Fruit fly (Drosophila melanogaster) whole organism, prepupa: ENCODE measurements around the gene qjt.

Experiments
- Blimp-1 ChIP-seq: fragments of 200-800 bp; sonication (Bioruptor generic); optimal IDR thresholded peaks from 3 replicates; lab custom pipeline; 2017; ENCODE audit warnings: missing biosample characterization, missing genetic modification characterization, mild to moderate bottlenecking, moderate library complexity, missing genetic modification reagents
- CG10669 ChIP-seq: fragments of 200-800 bp; sonication (Bioruptor generic); optimal IDR thresholded peaks from 3 replicates; lab custom pipeline; 2018; ENCODE audit warnings: missing biosample characterization, mild to moderate bottlenecking, missing genetic modification characterization, moderate library complexity
- CG11294 ChIP-seq: fragments of 200-800 bp; sonication (Bioruptor generic); IDR thresholded peaks from 2 replicates; pipeline ENCODE4 v1.3.6; 2022; ENCODE audit warnings: missing biosample characterization, missing genetic modification characterization
- CG11762 ChIP-seq: fragments of 200-800 bp; sonication (Bioruptor generic); optimal IDR thresholded peaks from 3 replicates; lab custom pipeline; 2016; ENCODE audit warnings: missing biosample characterization, missing genetic modification characterization; ENCODE audit not compliant: insufficient read depth
- CG11902 ChIP-seq: fragments of 200-800 bp; sonication (Bioruptor generic); optimal IDR thresholded peaks from 3 replicates; lab custom pipeline; 2016; ENCODE audit warnings: missing biosample characterization, missing genetic modification characterization
- CG1621 ChIP-seq: fragments of 200-800 bp; sonication (Bioruptor generic); optimal IDR thresholded peaks from 3 replicates; lab custom pipeline; 2018; ENCODE audit warnings: missing biosample characterization, mild to moderate bottlenecking, missing genetic modification characterization
- CG3032 ChIP-seq: fragments of 200-800 bp; optimal IDR thresholded peaks from 2 replicates; lab custom pipeline; 2019; ENCODE audit warnings: missing biosample characterization, mild to moderate bottlenecking, missing genetic modification characterization, moderate library complexity
- CG32006 ChIP-seq: fragments of 200-800 bp; sonication (Bioruptor generic); optimal IDR thresholded peaks from 3 replicates; lab custom pipeline; 2017; ENCODE audit warnings: missing biosample characterization, mild to moderate bottlenecking, missing genetic modification characterization
- CG3919 ChIP-seq: fragments of 200-800 bp; sonication (Bioruptor generic); optimal IDR thresholded peaks from 3 replicates; lab custom pipeline; 2016; ENCODE audit warnings: missing biosample characterization, missing genetic modification characterization
- CG4318 ChIP-seq: fragments of 200-800 bp; sonication (Bioruptor generic); optimal IDR thresholded peaks from 3 replicates; lab custom pipeline; 2017; ENCODE audit warnings: missing biosample characterization, mild to moderate bottlenecking, missing genetic modification characterization
- CG6163 ChIP-seq: fragments of 200-800 bp; sonication (Bioruptor generic); IDR thresholded peaks from 3 replicates; pipeline ENCODE4 v1.3.6; 2022; ENCODE audit warnings: missing biosample characterization, missing genetic modification characterization
- CG6276 ChIP-seq: fragments of 200-800 bp; sonication (Bioruptor generic); optimal IDR thresholded peaks from 2 replicates; lab custom pipeline; 2017; ENCODE audit warnings: missing biosample characterization, mild to moderate bottlenecking, missing genetic modification characterization
- CG6854 ChIP-seq: fragments of 200-800 bp; sonication (Bioruptor generic); optimal IDR thresholded peaks from 2 replicates; lab custom pipeline; 2017; ENCODE audit warnings: missing biosample characterization, mild to moderate bottlenecking, missing genetic modification characterization
- CG7368 ChIP-seq: fragments of 200-800 bp; sonication (Bioruptor generic); optimal IDR thresholded peaks from 3 replicates; lab custom pipeline; 2016; ENCODE audit warnings: missing biosample characterization, missing genetic modification characterization
- CG8119 ChIP-seq: fragments of 200-800 bp; sonication (Bioruptor generic); IDR thresholded peaks from 3 replicates; pipeline ENCODE4 v1.3.6; 2022; ENCODE audit warnings: missing biosample characterization, missing genetic modification characterization
- CG9139 ChIP-seq: fragments of 200-800 bp; sonication (Bioruptor generic); optimal IDR thresholded peaks from 3 replicates; lab custom pipeline; 2017; ENCODE audit warnings: missing biosample characterization, mild to moderate bottlenecking, missing genetic modification characterization
- Eip75B ChIP-seq: fragments of 200-800 bp; sonication (Bioruptor generic); optimal IDR thresholded peaks from 3 replicates; lab custom pipeline; 2016; ENCODE audit warnings: missing biosample characterization, missing genetic modification characterization
- Eip93F ChIP-seq: fragments of 200-800 bp; sonication (Bioruptor generic); optimal IDR thresholded peaks from 2 replicates; lab custom pipeline; 2016; ENCODE audit warnings: missing biosample characterization, mild to moderate bottlenecking, missing genetic modification characterization
- Ets21C ChIP-seq: fragments of 200-800 bp; sonication (Bioruptor generic); optimal IDR thresholded peaks from 3 replicates; lab custom pipeline; 2016; ENCODE audit warnings: missing biosample characterization, missing genetic modification characterization
- Ets96B ChIP-seq: fragments of 200-800 bp; optimal IDR thresholded peaks from 2 replicates; lab custom pipeline; 2019; ENCODE audit warnings: missing biosample characterization, mild to moderate bottlenecking, missing genetic modification characterization, moderate library complexity
- Gug ChIP-seq: fragments of 200-800 bp; sonication (Bioruptor generic); IDR thresholded peaks from 2 replicates; pipeline ENCODE4 v1.3.6; 2022; ENCODE audit warnings: missing biosample characterization, missing genetic modification characterization
- Hr38 ChIP-seq: sonication (Bioruptor generic); optimal IDR thresholded peaks from 2 replicates; lab custom pipeline; 2016; ENCODE audit warnings: missing biosample characterization, missing genetic modification characterization
- Hr39 ChIP-seq: fragments of 200-800 bp; sonication (Bioruptor generic); optimal IDR thresholded peaks from 2 replicates; lab custom pipeline; 2016; ENCODE audit warnings: missing biosample characterization, missing genetic modification characterization
- Lpt ChIP-seq: fragments of 200-800 bp; sonication (Bioruptor generic); optimal IDR thresholded peaks from 3 replicates; lab custom pipeline; 2016; ENCODE audit warnings: missing biosample characterization, missing genetic modification characterization
- OdsH ChIP-seq: fragments of 200-800 bp; sonication (Bioruptor generic); optimal IDR thresholded peaks from 3 replicates; lab custom pipeline; 2016; ENCODE audit warnings: missing biosample characterization, missing genetic modification characterization
- Smox ChIP-seq: fragments of 200-800 bp; sonication (Bioruptor generic); optimal IDR thresholded peaks from 3 replicates; lab custom pipeline; 2016; ENCODE audit warnings: missing biosample characterization, missing genetic modification characterization
- Sox102F ChIP-seq: fragments of 200-800 bp; sonication (Bioruptor generic); optimal IDR thresholded peaks from 2 replicates; lab custom pipeline; 2016; ENCODE audit warnings: missing biosample characterization, mild to moderate bottlenecking, missing genetic modification characterization
- Sox15 ChIP-seq: fragments of 200-800 bp; sonication (Bioruptor generic); optimal IDR thresholded peaks from 3 replicates; lab custom pipeline; 2016; ENCODE audit warnings: missing biosample characterization, missing genetic modification characterization
- achi ChIP-seq: fragments of 200-800 bp; sonication (Bioruptor generic); optimal IDR thresholded peaks from 3 replicates; lab custom pipeline; 2016; ENCODE audit warnings: missing biosample characterization, missing genetic modification characterization
- acj6 ChIP-seq: fragments of 200-800 bp; sonication (Bioruptor generic); optimal IDR thresholded peaks from 3 replicates; lab custom pipeline; 2016; ENCODE audit warnings: missing biosample characterization, missing genetic modification characterization
- cyc ChIP-seq: fragments of 200-800 bp; sonication (Bioruptor generic); optimal IDR thresholded peaks from 3 replicates; lab custom pipeline; 2016; ENCODE audit warnings: missing biosample characterization, missing genetic modification characterization
- dac ChIP-seq: fragments of 200-800 bp; sonication (Bioruptor generic); optimal IDR thresholded peaks from 2 replicates; lab custom pipeline; 2017; ENCODE audit warnings: missing biosample characterization, mild to moderate bottlenecking, missing genetic modification characterization
- dsx ChIP-seq: fragments of 200-800 bp; optimal IDR thresholded peaks from 3 replicates; lab custom pipeline; 2019; ENCODE audit warnings: missing biosample characterization, mild to moderate bottlenecking, missing genetic modification characterization, moderate library complexity; ENCODE audit not compliant: poor library complexity, severe bottlenecking
- eg ChIP-seq: fragments of 200-800 bp; sonication (Bioruptor generic); IDR thresholded peaks from 3 replicates; pipeline ENCODE4 v1.3.6; 2022; ENCODE audit warnings: missing biosample characterization, missing genetic modification characterization
- esn ChIP-seq: fragments of 200-800 bp; sonication (Bioruptor generic); optimal IDR thresholded peaks from 2 replicates; lab custom pipeline; 2016; ENCODE audit warnings: missing biosample characterization, mild to moderate bottlenecking, missing genetic modification characterization, moderate library complexity
- fd59A ChIP-seq: fragments of 200-800 bp; sonication (Bioruptor generic); optimal IDR thresholded peaks from 2 replicates; lab custom pipeline; 2017; ENCODE audit warnings: missing biosample characterization, mild to moderate bottlenecking, missing genetic modification characterization, missing genetic modification reagents
- fd85E ChIP-seq: fragments of 200-800 bp; sonication (Bioruptor generic); optimal IDR thresholded peaks from 3 replicates; lab custom pipeline; 2016; ENCODE audit warnings: missing biosample characterization, missing genetic modification characterization
- fkh ChIP-seq: fragments of 200-800 bp; sonication (Bioruptor generic); optimal IDR thresholded peaks from 3 replicates; lab custom pipeline; 2017; ENCODE audit warnings: missing biosample characterization, mild to moderate bottlenecking, missing genetic modification characterization, moderate library complexity
- lz ChIP-seq: fragments of 200-800 bp; sonication (Bioruptor generic); optimal IDR thresholded peaks from 3 replicates; lab custom pipeline; 2016; ENCODE audit warnings: missing biosample characterization, missing genetic modification characterization
- net ChIP-seq: fragments of 200-800 bp; sonication (Bioruptor generic); optimal IDR thresholded peaks from 3 replicates; lab custom pipeline; 2016; ENCODE audit warnings: missing biosample characterization, missing genetic modification characterization
- pdm3 ChIP-seq: fragments of 200-800 bp; sonication (Bioruptor generic); optimal IDR thresholded peaks from 3 replicates; lab custom pipeline; 2016; ENCODE audit warnings: missing biosample characterization, missing genetic modification characterization
- salr ChIP-seq, 2 experiments: fragments of 200-800 bp; sonication (Bioruptor generic); optimal IDR thresholded peaks; 3 replicates each; lab custom pipeline; 2016 to 2018; ENCODE audit warnings: missing biosample characterization in 2 of 2, missing genetic modification characterization in 2 of 2, mild to moderate bottlenecking in 1 of 2
- spab ChIP-seq: fragments of 200-800 bp; sonication (Bioruptor generic); optimal IDR thresholded peaks from 2 replicates; lab custom pipeline; 2017; ENCODE audit warnings: missing biosample characterization, mild to moderate bottlenecking, missing genetic modification characterization, missing genetic modification reagents
- svp ChIP-seq: fragments of 200-800 bp; sonication (Bioruptor generic); peaks from one replicate; lab custom pipeline; 2016; ENCODE audit warnings: missing biosample characterization, missing genetic modification characterization
- topi ChIP-seq: fragments of 200-800 bp; sonication (Bioruptor generic); optimal IDR thresholded peaks from 3 replicates; lab custom pipeline; 2016; ENCODE audit warnings: missing biosample characterization, missing genetic modification characterization
- vri ChIP-seq: fragments of 200-800 bp; sonication (Bioruptor generic); optimal IDR thresholded peaks from 3 replicates; lab custom pipeline; 2016; ENCODE audit warnings: missing biosample characterization, mild to moderate bottlenecking, missing genetic modification characterization

qjt gene

DNA sequence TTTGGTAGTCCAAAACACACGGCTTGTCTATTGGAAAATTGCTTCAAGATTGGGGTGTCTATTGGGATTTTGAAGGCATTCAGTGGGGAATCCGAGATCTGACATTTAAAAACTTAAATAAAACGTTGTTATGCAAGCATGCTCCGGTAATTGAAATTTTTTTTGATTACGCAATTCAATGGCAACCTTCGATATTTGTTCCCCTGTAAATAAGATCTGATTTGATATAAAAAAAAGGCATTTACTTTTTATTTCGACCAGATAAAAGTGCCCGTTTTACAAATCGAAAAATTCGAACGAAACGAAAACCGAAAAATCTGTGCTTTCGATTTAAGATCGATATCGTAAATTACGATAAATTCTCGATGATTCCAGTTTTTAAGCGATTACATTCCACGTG is at the start of gene qjt, which contains the start of gene CG13733:
TSS of gene qjt (plus strand) at position 271 of the 400 bp plus-strand sequence.
TSS of gene CG13733 (minus strand) at position 101 of the 400 bp plus-strand sequence.
- no peak for TF ChIP-seq Smox (GFP tag; lab: Kevin White, UChicago)
- no peak for TF ChIP-seq Sox102F (GFP tag; lab: Kevin White, UChicago)
- TF ChIP-seq CG10669 = no peak
- no peak for TF ChIP-seq Sox15 (GFP tag; lab: Kevin White, UChicago)
- TF ChIP-seq eg (GFP tag; lab: Robert Waterston, UW) = no peak
- TF ChIP-seq CG8119 (GFP tag; lab: Robert Waterston, UW) = no peak
- no peak for TF ChIP-seq acj6
- no peak for TF ChIP-seq fd85E (GFP tag; lab: Kevin White, UChicago)
- TF ChIP-seq CG11762 (GFP tag; lab: Kevin White, UChicago) = no peak
- no peak for TF ChIP-seq Gug
- no peak for TF ChIP-seq salr (GFP tag; optimal IDR thresholded peaks at IDR 0.05; lab: Kevin White, UChicago)
- TF ChIP-seq CG11294 (GFP tag; lab: Robert Waterston, UW) = no peak
- no peak for TF ChIP-seq pdm3 (GFP tag; lab: Kevin White, UChicago)
- TF ChIP-seq spab (GFP tag; lab: Kevin White, UChicago) = no peak
- TF ChIP-seq Eip93F (GFP tag; lab: Kevin White, UChicago) = no peak
- no peak for TF ChIP-seq CG4318 (GFP tag; lab: Kevin White, UChicago)
- TF ChIP-seq CG32006 (GFP tag; lab: Kevin White, UChicago) = no peak
- no peak for TF ChIP-seq cyc (GFP tag; lab: Kevin White, UChicago)
- no peak for TF ChIP-seq CG7368 (GFP tag; lab: Kevin White, UChicago)
- TF ChIP-seq CG6276 (GFP tag; lab: Kevin White, UChicago) = no peak

DNA sequence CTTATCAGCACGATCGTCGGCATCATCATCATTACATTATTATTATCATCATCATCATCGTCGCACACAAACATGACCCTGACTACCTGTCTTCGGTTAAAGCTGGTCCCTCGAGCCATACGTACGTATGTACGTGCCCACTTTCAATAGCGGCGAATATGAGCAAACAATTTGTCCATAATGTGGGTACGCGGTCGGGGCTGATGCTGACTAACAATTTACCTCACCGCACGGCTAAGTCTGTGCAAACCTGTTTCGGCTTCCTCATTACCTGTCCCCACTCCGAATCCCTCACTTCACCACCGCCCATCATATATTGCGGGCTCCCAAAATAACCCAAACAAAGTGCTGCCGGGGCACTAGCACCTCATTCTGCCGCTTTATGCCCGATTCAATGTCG is 48.5 kb upstream of the qjt start:
- TF ChIP-seq lz (GFP tag; lab: Kevin White, UChicago) (no peak), fkh (GFP tag; lab: Kevin White, UChicago) (peak; percentile 68), vri (GFP tag; lab: Kevin White, UChicago) (peak; percentile 26), svp (GFP tag; lab: Kevin White, UChicago) (peak; percentile 18), Blimp-1 (GFP tag; lab: Kevin White, UChicago) (peak; percentile 36), dsx (GFP tag; lab: Kevin White, UChicago) (peak; percentile 32)

DNA sequence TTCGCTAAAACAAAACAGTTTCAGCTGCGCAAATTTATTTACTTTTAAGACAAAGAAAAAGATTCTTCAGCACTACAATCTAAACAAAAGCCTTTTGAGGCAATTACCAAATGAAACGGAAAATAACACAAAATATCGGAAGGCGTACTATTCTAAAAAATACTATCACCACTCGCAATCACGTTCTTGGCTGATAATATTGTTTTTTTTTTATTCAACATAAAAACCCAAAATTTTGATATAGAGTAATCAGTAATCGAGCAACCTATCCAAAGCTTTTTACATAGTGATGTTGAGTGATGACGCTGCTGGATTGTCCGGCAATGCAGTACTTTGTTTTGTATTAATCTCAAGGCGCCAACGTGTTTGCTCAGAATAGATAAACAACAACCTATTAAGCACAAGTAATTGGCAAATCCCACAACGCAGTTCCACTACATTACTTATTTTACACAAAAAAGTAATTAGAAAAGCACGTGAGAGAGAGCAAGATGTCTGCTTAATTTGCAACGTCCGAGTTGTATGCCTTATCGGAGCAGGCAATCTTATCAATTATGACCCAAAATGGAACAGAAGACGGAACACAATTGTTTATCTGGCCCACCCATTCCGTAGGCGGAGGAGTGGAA is 47.8 kb upstream of the qjt start:
- TF ChIP-seq CG11902 (no peak), dac (no peak), CG6163 (GFP tag; lab: Robert Waterston, UW) (0 out of 3 replicates have a peak, but pooled peaks have one; percentile 6), CG3919 (GFP tag; lab: Kevin White, UChicago) (peak; percentile 19), achi (GFP tag; lab: Kevin White, UChicago) (no peak), CG3032 (no peak), Hr38 (GFP tag; lab: Kevin White, UChicago) (no peak), CG11762 (GFP tag; lab: Kevin White, UChicago) (no peak), fkh (GFP tag; lab: Kevin White, UChicago) (peak; percentile 37), Eip93F (GFP tag; lab: Kevin White, UChicago) (peak; percentile 34), Lpt (GFP tag; lab: Kevin White, UChicago) (no peak), fd59A (GFP tag; lab: Kevin White, UChicago) (no peak), CG9139 (no peak), Eip75B (GFP tag; lab: Kevin White, UChicago) (no peak), net (GFP tag; lab: Kevin White, UChicago) (no peak), acj6 (peak; percentile 38), CG6854 (GFP tag; lab: Kevin White, UChicago) (no peak), CG1621 (tag; lab: Kevin White, UChicago) (no peak), esn (GFP tag; lab: Kevin White, UChicago) (peak; percentile 31), Sox102F (GFP tag; lab: Kevin White, UChicago) (no peak), spab (GFP tag; lab: Kevin White, UChicago) (no peak), lz (GFP tag; lab: Kevin White, UChicago) (peak; percentile 11), Ets96B (tag; lab: Kevin White, UChicago) (no peak), Ets21C (GFP tag; lab: Kevin White, UChicago) (no peak), CG11294 (GFP tag; lab: Robert Waterston, UW) (no peak), pdm3 (GFP tag; lab: Kevin White, UChicago) (peak; percentile 14), OdsH (peak; percentile 31), Hr39 (peak; percentile 12), CG32006 (GFP tag; lab: Kevin White, UChicago) (peak; percentile 50), topi (GFP tag; lab: Kevin White, UChicago) (peak; percentile 33), CG8119 (GFP tag; lab: Robert Waterston, UW) (peak; percentile 24; the same call in 1 of the 3 replicates)
